Worm (Caenorhabditis elegans) whole organism, young adult: Measurements from ENCODE around the gene F41C6.7.

Source experiments
- B0336.3 ChIP-seq: fragments of 200-800 bp; sonication (Bioruptor generic); IDR thresholded peaks from 2 replicates; pipeline ENCODE4 v1.3.6; 2022; ENCODE audit warnings: missing genetic modification characterization, missing compliant biosample characterization
- F22D6.2 ChIP-seq: sonication (generic microtip); optimal IDR thresholded peaks from 2 replicates; lab custom pipeline; 2016; ENCODE audit warnings: mild to moderate bottlenecking, missing genetic modification characterization, missing compliant biosample characterization
- F33H1.4 ChIP-seq: fragments of 200-800 bp; sonication (Bioruptor generic); IDR thresholded peaks from 2 replicates; pipeline ENCODE4 v1.3.6; 2022; ENCODE audit warnings: missing genetic modification reagents, missing genetic modification characterization, missing compliant biosample characterization
- F39B2.1 ChIP-seq: fragments of 200-800 bp; sonication (Bioruptor generic); IDR thresholded peaks from 2 replicates; pipeline ENCODE4 v1.3.6; 2022; ENCODE audit warnings: missing genetic modification reagents, missing genetic modification characterization, missing compliant biosample characterization
- F57A8.1 ChIP-seq: fragments of 200-800 bp; sonication (Bioruptor generic); optimal IDR thresholded peaks from 2 replicates; lab custom pipeline; 2018; ENCODE audit warnings: mild to moderate bottlenecking, missing genetic modification characterization, moderate library complexity, missing compliant biosample characterization
- K12H6.12 ChIP-seq: fragments of 200-800 bp; sonication (Bioruptor generic); optimal IDR thresholded peaks from 2 replicates; lab custom pipeline; 2018; ENCODE audit warnings: mild to moderate bottlenecking, missing genetic modification characterization, missing compliant biosample characterization
- T07F8.4 ChIP-seq: sonication (generic microtip); optimal IDR thresholded peaks from 2 replicates; lab custom pipeline; 2016; ENCODE audit warnings: mild to moderate bottlenecking, missing genetic modification characterization, moderate library complexity, missing compliant biosample characterization
- Y67H2A.10 ChIP-seq: fragments of 200-800 bp; sonication (Bioruptor generic); conservative IDR thresholded peaks from 2 replicates; pipeline ENCODE4 v1.3.6; 2022; ENCODE audit warnings: missing genetic modification reagents, missing genetic modification characterization, missing compliant biosample characterization
- ZK185.1 ChIP-seq: sonication (generic microtip); optimal IDR thresholded peaks from 2 replicates; lab custom pipeline; 2016; ENCODE audit warnings: mild to moderate bottlenecking, missing genetic modification characterization, missing compliant biosample characterization; ENCODE audit not compliant: poor library complexity, severe bottlenecking
- akir-1 ChIP-seq: fragments of 200-800 bp; sonication (Bioruptor generic); optimal IDR thresholded peaks from 2 replicates; lab custom pipeline; 2018; ENCODE audit warnings: mild to moderate bottlenecking, missing genetic modification characterization, moderate library complexity, missing compliant biosample characterization
- ama-1 ChIP-seq, 3 experiments: fragments of 150-350 bp in 1 of 3; sonication (generic microtip) in 2 of 3; optimal IDR thresholded peaks; 2 replicates each; lab custom pipeline; 2014 to 2018; ENCODE audit warnings: missing biosample characterization in 2 of 3, missing genetic modification characterization in 2 of 3, missing genetic modification reagents in 2 of 3
- aptf-3 ChIP-seq: fragments of 200-800 bp; sonication (Bioruptor generic); IDR thresholded peaks from 2 replicates; pipeline ENCODE4 v1.3.6; 2022; ENCODE audit warnings: missing genetic modification characterization, missing compliant biosample characterization
- atf-7 ChIP-seq: sonication (generic microtip); optimal IDR thresholded peaks from 2 replicates; lab custom pipeline; 2017; ENCODE audit warnings: mild to moderate bottlenecking, missing genetic modification characterization, missing compliant biosample characterization
- athp-1 ChIP-seq: sonication (generic microtip); optimal IDR thresholded peaks from 2 replicates; lab custom pipeline; 2017; ENCODE audit warnings: mild to moderate bottlenecking, missing genetic modification characterization, missing compliant biosample characterization
- cebp-1 ChIP-seq, 2 experiments: fragments of 200-800 bp in 1 of 2; sonication (Bioruptor generic) in 1 of 2; sonication (generic microtip) in 1 of 2; IDR thresholded peaks in 1 of 2; optimal IDR thresholded peaks in 1 of 2; 2 replicates each; pipeline versions ENCODE4 v1.3.6 to Lab custom; 2017 to 2022; ENCODE audit warnings: missing compliant biosample characterization in 2 of 2, missing genetic modification characterization in 2 of 2, mild to moderate bottlenecking in 1 of 2, missing genetic modification reagents in 1 of 2, moderate library complexity in 1 of 2
- cebp-2 ChIP-seq: fragments of 200-800 bp; sonication (Bioruptor generic); IDR thresholded peaks from 2 replicates; pipeline ENCODE4 v1.3.6; 2022; ENCODE audit warnings: missing genetic modification characterization, missing compliant biosample characterization
- ceh-100 ChIP-seq: fragments of 200-800 bp; sonication (Bioruptor generic); IDR thresholded peaks from 2 replicates; pipeline ENCODE4 v1.3.6; 2022; ENCODE audit warnings: missing genetic modification reagents, missing genetic modification characterization, missing compliant biosample characterization
- ceh-40 ChIP-seq: fragments of 200-800 bp; sonication (Bioruptor generic); IDR thresholded peaks from 2 replicates; pipeline ENCODE4 v1.3.6; 2022; ENCODE audit warnings: missing genetic modification characterization, missing compliant biosample characterization
- ceh-58 ChIP-seq: fragments of 200-800 bp; sonication (Bioruptor generic); IDR thresholded peaks from 2 replicates; pipeline ENCODE4 v1.3.6; 2022; ENCODE audit warnings: missing genetic modification characterization, missing compliant biosample characterization
- ekl-4 ChIP-seq: fragments of 200-800 bp; sonication (Bioruptor generic); IDR thresholded peaks from 2 replicates; pipeline ENCODE4 v1.3.6; 2022; ENCODE audit warnings: missing genetic modification reagents, missing genetic modification characterization, missing compliant biosample characterization
- fkh-3 ChIP-seq: sonication (generic microtip); optimal IDR thresholded peaks from 2 replicates; lab custom pipeline; 2016; ENCODE audit warnings: mild to moderate bottlenecking, missing genetic modification characterization, missing compliant biosample characterization
- gei-17 ChIP-seq: fragments of 200-800 bp; sonication (Bioruptor generic); optimal IDR thresholded peaks from 2 replicates; lab custom pipeline; 2018; ENCODE audit warnings: mild to moderate bottlenecking, missing genetic modification characterization, missing compliant biosample characterization
- him-1 ChIP-seq: sonication (generic microtip); optimal IDR thresholded peaks from 2 replicates; lab custom pipeline; 2016; ENCODE audit warnings: missing genotype, missing genetic modification reagents, missing genetic modification characterization, missing compliant biosample characterization
- hmg-1.2 ChIP-seq: fragments of 200-800 bp; sonication (Bioruptor generic); IDR thresholded peaks from 2 replicates; pipeline ENCODE4 v1.3.6; 2022; ENCODE audit warnings: missing genetic modification reagents, missing genetic modification characterization, missing compliant biosample characterization
- hsf-1 ChIP-seq: fragments of 200-800 bp; sonication (Bioruptor generic); IDR thresholded peaks from 2 replicates; pipeline ENCODE4 v1.3.6; 2022; ENCODE audit warnings: missing genetic modification reagents, missing genetic modification characterization, missing compliant biosample characterization
- lin-26 ChIP-seq: fragments of 200-800 bp; sonication (Bioruptor generic); IDR thresholded peaks from 2 replicates; pipeline ENCODE4 v1.3.6; 2022; ENCODE audit warnings: missing genetic modification reagents, missing genetic modification characterization, missing compliant biosample characterization
- lin-35 ChIP-seq, 3 experiments: fragments of 150-350 bp in 2 of 3; sonication (generic microtip) in 1 of 3; optimal IDR thresholded peaks; 2 replicates each; lab custom pipeline; 2014 to 2018; ENCODE audit warnings: missing biosample characterization in 3 of 3, missing genetic modification characterization in 3 of 3, missing genetic modification reagents in 3 of 3
- madf-3 ChIP-seq: fragments of 200-800 bp; sonication (Bioruptor generic); IDR thresholded peaks from 2 replicates; pipeline ENCODE4 v1.3.6; 2022; ENCODE audit warnings: missing genetic modification reagents, missing genetic modification characterization, missing compliant biosample characterization
- madf-8 ChIP-seq: fragments of 200-800 bp; sonication (Bioruptor generic); conservative IDR thresholded peaks from 2 replicates; pipeline ENCODE4 v1.3.6; 2022; ENCODE audit warnings: missing genetic modification reagents, missing genetic modification characterization, missing compliant biosample characterization
- mel-28 ChIP-seq: sonication (generic microtip); optimal IDR thresholded peaks from 2 replicates; lab custom pipeline; 2016; ENCODE audit warnings: borderline replicate concordance, mild to moderate bottlenecking, missing genetic modification characterization, missing compliant biosample characterization
- nfyb-1 ChIP-seq: fragments of 200-800 bp; sonication (Bioruptor generic); IDR thresholded peaks from 2 replicates; pipeline ENCODE4 v1.3.6; 2022; ENCODE audit warnings: missing genetic modification reagents, missing genetic modification characterization, missing compliant biosample characterization
- nhr-179 ChIP-seq: sonication (generic microtip); optimal IDR thresholded peaks from 2 replicates; lab custom pipeline; 2016; ENCODE audit warnings: mild to moderate bottlenecking, missing genetic modification characterization, missing compliant biosample characterization
- nhr-80 ChIP-seq: sonication (generic microtip); optimal IDR thresholded peaks from 2 replicates; lab custom pipeline; 2016; ENCODE audit warnings: missing genetic modification characterization, missing compliant biosample characterization
- pbrm-1 ChIP-seq: fragments of 200-800 bp; sonication (Bioruptor generic); IDR thresholded peaks from 2 replicates; pipeline ENCODE4 v1.3.6; 2022; ENCODE audit warnings: missing genetic modification reagents, missing genetic modification characterization, missing compliant biosample characterization
- rpc-1 ChIP-seq, 2 experiments: fragments of 150-350 bp in 1 of 2; sonication (generic microtip) in 1 of 2; optimal IDR thresholded peaks; 2 replicates each; lab custom pipeline; 2014 to 2018; ENCODE audit warnings: missing biosample characterization in 1 of 2, missing genetic modification characterization in 1 of 2, missing genetic modification reagents in 1 of 2, missing genotype in 1 of 2
- snpc-3.4 ChIP-seq: sonication (generic microtip); optimal IDR thresholded peaks from 2 replicates; lab custom pipeline; 2017; ENCODE audit warnings: missing genetic modification characterization, mild to moderate bottlenecking, missing compliant biosample characterization, antibody characterized with exemption, moderate library complexity, missing genotype, missing genetic modification reagents
- snpc-4 ChIP-seq, 5 experiments: fragments of 150-350 bp in 1 of 5; sonication (generic microtip) in 4 of 5; optimal IDR thresholded peaks; 2 replicates each; lab custom pipeline; 2014 to 2018; ENCODE audit warnings: missing genetic modification characterization in 5 of 5, missing biosample characterization in 3 of 5, antibody characterized with exemption in 2 of 5, mild to moderate bottlenecking in 2 of 5, missing compliant biosample characterization in 2 of 5, missing genotype in 2 of 5, moderate library complexity in 2 of 5, missing genetic modification reagents in 1 of 5
- xnd-1 ChIP-seq: sonication (generic microtip); optimal IDR thresholded peaks from 2 replicates; lab custom pipeline; 2016; ENCODE audit warnings: missing genotype, missing genetic modification reagents, missing genetic modification characterization, missing compliant biosample characterization

The F41C6.7 gene

ce11 chrX:6840670-6841308 lies 44.3 kb downstream of the F41C6.7 start, which contains the start of the genes glr-6 and asg-2 (continued):
- TF ChIP-seq akir-1 (GFP tag; lab: Kevin White, UChicago) (no peak), ekl-4 (GFP tag; lab: Robert Waterston, UW) (no peak), pbrm-1 (0 out of 2 replicates have a peak, but pooled peaks have one; percentile 13), gei-17 (GFP tag; lab: Kevin White, UChicago) (no peak), lin-26 (GFP tag; lab: Robert Waterston, UW) (no peak), hsf-1 (GFP tag; lab: Robert Waterston, UW) (no peak), fkh-3 (tag; lab: Kevin White, UChicago) (no peak), snpc-3.4 (no peak), madf-3 (no peak), K12H6.12 (tag; lab: Kevin White, UChicago) (peak; percentile 60), T07F8.4 (no peak), F22D6.2 (tag; lab: Kevin White, UChicago) (no peak), ZK185.1 (peak; percentile 66), Y67H2A.10 (GFP tag; lab: Robert Waterston, UW) (no peak), mel-28 (tag; lab: Kevin White, UChicago) (no peak), athp-1 (tag; lab: Kevin White, UChicago) (no peak), aptf-3 (GFP tag; lab: Robert Waterston, UW) (no peak), lin-35 (GFP tag; optimal IDR thresholded peaks at IDR 0.05; lab: Kevin White, UChicago) (peak in 1 of 3 experiments; percentile 44), ceh-100 (GFP tag; lab: Robert Waterston, UW) (no peak), xnd-1 (no peak), snpc-4 (GFP tag; optimal IDR thresholded peaks at IDR 0.05; lab: Kevin White, UChicago) (no peak), snpc-4 (tag; optimal IDR thresholded peaks at IDR 0.05; lab: Kevin White, UChicago) (peak in 1 of 4 experiments; percentile 8), F33H1.4 (GFP tag; lab: Robert Waterston, UW) (peak; percentile 79)

DNA sequence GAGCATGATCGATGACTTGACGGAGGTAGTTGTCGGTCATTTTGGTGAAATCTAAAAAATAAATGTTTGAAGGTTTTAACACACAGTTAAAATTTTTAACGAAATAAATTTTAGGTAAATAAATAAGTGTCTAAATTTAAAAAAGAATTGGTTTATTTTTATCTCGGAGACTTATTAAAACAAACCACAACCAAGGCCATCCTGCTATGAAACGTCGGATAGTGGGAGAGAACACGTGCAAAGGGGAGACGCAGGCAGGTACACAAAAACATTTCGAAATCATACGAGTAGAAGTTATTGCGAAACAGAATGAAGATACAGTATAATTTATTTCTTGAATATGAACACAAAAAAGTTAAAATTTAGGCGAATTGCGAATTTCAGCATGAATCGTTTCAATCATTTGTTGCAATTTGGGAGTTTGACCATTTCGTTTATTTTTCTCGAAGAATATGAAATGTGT lies 49.0 kb downstream of the F41C6.7 start, which contains the start of gene F41B4.3:
Gene F41B4.3, minus strand, starts transcription at position 51 of the 463 bp plus-strand sequence.
- TF ChIP-seq akir-1 (GFP tag; lab: Kevin White, UChicago) (no peak), cebp-1 (GFP tag; IDR thresholded peaks at IDR 0.05; lab: Robert Waterston, UW) (peak; percentile 85), cebp-1 (tag; optimal IDR thresholded peaks at IDR 0.05; lab: Kevin White, UChicago) (peak; percentile 96), hmg-1.2 (peak; percentile 72)

DNA sequence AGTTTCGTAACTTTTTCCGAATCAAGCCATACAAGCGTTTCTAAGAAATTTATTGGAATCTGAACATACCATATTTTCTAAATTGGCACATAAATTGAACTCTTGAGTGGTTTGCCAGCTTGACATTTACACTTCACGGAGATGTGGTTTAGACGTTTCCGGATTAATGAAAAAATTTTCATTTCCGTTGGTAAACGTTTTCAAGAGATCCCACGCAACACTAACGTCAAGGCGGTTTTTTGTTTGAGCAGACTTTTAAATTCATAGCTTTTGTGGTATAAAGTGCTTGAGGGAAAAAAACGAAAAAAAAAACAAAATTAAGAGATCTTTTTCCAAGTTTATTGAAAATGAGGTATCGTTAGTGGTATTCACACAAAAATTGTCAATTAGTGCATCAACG lies 49.9 kb downstream of the F41C6.7 start, which contains the start of gene F41B4.2:
Gene F41B4.2, minus strand, starts transcription at position 101 of the 400 bp plus-strand sequence.
- TF ChIP-seq him-1 (no peak), B0336.3 (GFP tag; lab: Robert Waterston, UW) (no peak), atf-7 (no peak), ceh-40 (no peak), nfyb-1 (no peak), ceh-58 (no peak), cebp-2 (GFP tag; lab: Robert Waterston, UW) (no peak), F57A8.1 (GFP tag; lab: Kevin White, UChicago) (no peak), rpc-1 (optimal IDR thresholded peaks at IDR 0.05; lab: Kevin White, UChicago) (no peak), rpc-1 (tag; optimal IDR thresholded peaks at IDR 0.05; lab: Kevin White, UChicago) (no peak), nhr-179 (tag; lab: Kevin White, UChicago) (no peak), F39B2.1 (GFP tag; lab: Robert Waterston, UW) (no peak), madf-8 (GFP tag; lab: Robert Waterston, UW) (no peak), ama-1 (optimal IDR thresholded peaks at IDR 0.05; lab: Kevin White, UChicago) (no peak), ama-1 (GFP tag; optimal IDR thresholded peaks at IDR 0.05; lab: Kevin White, UChicago) (no peak), nhr-80 (tag; lab: Kevin White, UChicago) (no peak), akir-1 (GFP tag; lab: Kevin White, UChicago) (no peak), aptf-3 (GFP tag; lab: Robert Waterston, UW) (no peak)
